Fruit fly (Drosophila melanogaster) Kc167 (cell line): Measurements from ENCODE around the gene CG46059.

Source experiments
- Myc ChIP-seq: fragments of >200 bp; optimal IDR thresholded peaks from 2 replicates; lab custom pipeline; 2017; ENCODE audit warnings: missing external identifiers
- Sin3A ChIP-seq: fragments of >200 bp; optimal IDR thresholded peaks from 2 replicates; lab custom pipeline; 2018; ENCODE audit warnings: missing external identifiers
- h ChIP-seq: fragments of >200 bp; optimal IDR thresholded peaks from 3 replicates; lab custom pipeline; 2018; ENCODE audit warnings: missing external identifiers
- insv ChIP-seq: fragments of >200 bp; optimal IDR thresholded peaks from 3 replicates; lab custom pipeline; 2018; ENCODE audit warnings: missing external identifiers
- psq ChIP-seq: fragments of >200 bp; optimal IDR thresholded peaks from 2 replicates; lab custom pipeline; 2017; ENCODE audit warnings: missing external identifiers
- ttk ChIP-seq: sonication (Bioruptor generic); optimal IDR thresholded peaks from 2 replicates; lab custom pipeline; 2017; ENCODE audit warnings: missing external identifiers

CG46059 gene

dm6 chr2L:19158679-19159551, 24.7 kb downstream of the CG46059 start:
- TF ChIP-seq h (lab: Kevin White, UChicago) (no peak), psq (lab: Kevin White, UChicago) (no peak), ttk (lab: Kevin White, UChicago) (no peak), Sin3A (lab: Kevin White, UChicago) (no peak), insv (no peak), Myc (lab: Kevin White, UChicago) (no peak)

dm6 chr2L:19158005-19158666, 25.5 kb downstream of the CG46059 start:
- no peak for TF ChIP-seq psq (lab: Kevin White, UChicago)
- TF ChIP-seq insv, result no peak
- no peak for TF ChIP-seq h (lab: Kevin White, UChicago)
- no peak for TF ChIP-seq Sin3A (lab: Kevin White, UChicago)
- TF ChIP-seq ttk (lab: Kevin White, UChicago), result no peak
- no peak for TF ChIP-seq Myc (lab: Kevin White, UChicago)

- TF ChIP-seq ttk (lab: Kevin White, UChicago) (no peak), Myc (lab: Kevin White, UChicago) (no peak), insv (no peak), psq (lab: Kevin White, UChicago) (no peak)
Observed at dm6 chr2L:19156737-19157287, 26.8 kb downstream of the CG46059 start.

- no peak for TF ChIP-seq ttk (lab: Kevin White, UChicago)
- TF ChIP-seq psq (lab: Kevin White, UChicago), result no peak
- TF ChIP-seq h (lab: Kevin White, UChicago), result no peak
- no peak for TF ChIP-seq Myc (lab: Kevin White, UChicago)
- no peak for TF ChIP-seq insv
- TF ChIP-seq Sin3A (lab: Kevin White, UChicago), result no peak
Observed at dm6 chr2L:19155937-19156736, 27.4 kb downstream of the CG46059 start.

- TF ChIP-seq Sin3A (lab: Kevin White, UChicago) (no peak), Myc (lab: Kevin White, UChicago) (no peak), insv (no peak), ttk (lab: Kevin White, UChicago) (no peak), psq (lab: Kevin White, UChicago) (no peak), h (lab: Kevin White, UChicago) (no peak)
Observed at dm6 chr2L:19154893-19155389, 28.6 kb downstream of the CG46059 start.

- no peak for TF ChIP-seq Myc (lab: Kevin White, UChicago)
- TF ChIP-seq h (lab: Kevin White, UChicago), result no peak
- TF ChIP-seq psq (lab: Kevin White, UChicago), result no peak
- TF ChIP-seq ttk (lab: Kevin White, UChicago), result no peak
- TF ChIP-seq insv, result no peak
- TF ChIP-seq Sin3A (lab: Kevin White, UChicago), result no peak
Observed at dm6 chr2L:19146645-19147044, 36.9 kb downstream of the CG46059 start.

- no peak for TF ChIP-seq ttk (lab: Kevin White, UChicago)
- TF ChIP-seq insv, result no peak
- TF ChIP-seq psq (lab: Kevin White, UChicago), result no peak
- no peak for TF ChIP-seq h (lab: Kevin White, UChicago)
- TF ChIP-seq Sin3A (lab: Kevin White, UChicago), result no peak
Observed at dm6 chr2L:19146047-19146446, 37.5 kb downstream of the CG46059 start.

dm6 chr2L:19144115-19144514, 39.5 kb downstream of the CG46059 start:
- no peak for TF ChIP-seq Myc (lab: Kevin White, UChicago)
- TF ChIP-seq Sin3A (lab: Kevin White, UChicago), result no peak
- TF ChIP-seq insv, result no peak
- TF ChIP-seq h (lab: Kevin White, UChicago), result no peak
- TF ChIP-seq ttk (lab: Kevin White, UChicago), result no peak
- no peak for TF ChIP-seq psq (lab: Kevin White, UChicago)

- no peak for TF ChIP-seq psq (lab: Kevin White, UChicago)
- no peak for TF ChIP-seq Myc (lab: Kevin White, UChicago)
- no peak for TF ChIP-seq ttk (lab: Kevin White, UChicago)
- no peak for TF ChIP-seq insv
- TF ChIP-seq Sin3A (lab: Kevin White, UChicago), result no peak
- no peak for TF ChIP-seq h (lab: Kevin White, UChicago)
Observed at dm6 chr2L:19142176-19142870, 41.3 kb downstream of the CG46059 start.

- no peak for TF ChIP-seq ttk (lab: Kevin White, UChicago)
- TF ChIP-seq h (lab: Kevin White, UChicago), result no peak
- no peak for TF ChIP-seq Sin3A (lab: Kevin White, UChicago)
- TF ChIP-seq Myc (lab: Kevin White, UChicago), result no peak
- no peak for TF ChIP-seq psq (lab: Kevin White, UChicago)
- TF ChIP-seq insv, result no peak
Observed at dm6 chr2L:19141435-19142126, 42.0 kb downstream of the CG46059 start.
